Fruit fly (Drosophila melanogaster): ENCODE data around the gene B-H2.
A peak's percentile ranks its signal among the peaks of the same experiment; 100 is the strongest.

Gene B-H2

dm6 chrX:17300609-17301208 lies 13.7 kb upstream of the B-H2 start (continued):
- TF ChIP-seq CG7928 (GFP tag; optimal IDR thresholded peaks at IDR 0.05) (no peak), Ssrp (tag; optimal IDR thresholded peaks at IDR 0.05) (peak; percentile 68), jumu (GFP tag; optimal IDR thresholded peaks at IDR 0.05) (peak; percentile 50), fu2 (GFP tag; optimal IDR thresholded peaks at IDR 0.05) (no peak), Ptx1 (GFP tag; IDR thresholded peaks at IDR 0.05) (peak; percentile 63), CTCF (GFP tag; optimal IDR thresholded peaks at IDR 0.05) (peak; percentile 8), sim (GFP tag; IDR thresholded peaks at IDR 0.05) (no peak), tgo (GFP tag; IDR thresholded peaks at IDR 0.05) (peak; percentile 32; the same call in 2 of the 3 replicates), dan (GFP tag; IDR thresholded peaks at IDR 0.05) (no peak), caup (GFP tag; optimal IDR thresholded peaks at IDR 0.05; ENCODE audit: severe bottlenecking) (peak; percentile 4), CG10267 (tag; optimal IDR thresholded peaks at IDR 0.05) (peak; percentile 64), Optix (GFP tag; IDR thresholded peaks at IDR 0.05) (peak; percentile 52; the same call in 1 of the 3 replicates), kah (GFP tag; optimal IDR thresholded peaks at IDR 0.05) (peak; percentile 14), CG30403 (GFP tag; optimal IDR thresholded peaks at IDR 0.05) (peak; percentile 72), ase (GFP tag; IDR thresholded peaks at IDR 0.05) (no peak), mirr (GFP tag; optimal IDR thresholded peaks at IDR 0.05) (no peak), CG4282 (GFP tag; optimal IDR thresholded peaks at IDR 0.05) (no peak), Elba2 (GFP tag; optimal IDR thresholded peaks at IDR 0.05) (no peak), CG1647 (GFP tag; optimal IDR thresholded peaks at IDR 0.05) (no peak), da (GFP tag; optimal IDR thresholded peaks at IDR 0.05) (no peak), bab2 (GFP tag; optimal IDR thresholded peaks at IDR 0.05) (peak; percentile 53), Atf-2 (GFP tag; optimal IDR thresholded peaks at IDR 0.05) (peak; percentile 44), CG7839 (tag; optimal IDR thresholded peaks at IDR 0.05) (peak; percentile 73), lab (GFP tag; optimal IDR thresholded peaks at IDR 0.05) (peak; percentile 78), ash1 (GFP tag; optimal IDR thresholded peaks at IDR 0.05) (no peak), sna (GFP tag; IDR thresholded peaks at IDR 0.05; ENCODE audit: partially characterized antibody) (no peak), CG11085 (GFP tag; IDR thresholded peaks at IDR 0.05) (no peak), peb (GFP tag; IDR thresholded peaks at IDR 0.05) (peak; percentile 28; the same call in 1 of the 2 replicates), CG13123 (GFP tag; optimal IDR thresholded peaks at IDR 0.05) (no peak), onecut (GFP tag; IDR thresholded peaks at IDR 0.05) (peak; percentile 49; the same call in 1 of the 2 replicates), HLH3B (GFP tag; IDR thresholded peaks at IDR 0.05) (peak; percentile 34; the same call in 1 of the 2 replicates), CG1024 (GFP tag; IDR thresholded peaks at IDR 0.05) (no peak), sqz (GFP tag; optimal IDR thresholded peaks at IDR 0.05) (peak; percentile 3), inv (GFP tag; IDR thresholded peaks at IDR 0.05; ENCODE audit: partially characterized antibody) (no peak), Awh (GFP tag; IDR thresholded peaks at IDR 0.05) (0 out of 2 replicates have a peak, but pooled peaks have one; percentile 33), Hmx (GFP tag; optimal IDR thresholded peaks at IDR 0.05) (no peak), fru (optimal IDR thresholded peaks at IDR 0.05) (no peak), CG16779 (GFP tag; IDR thresholded peaks at IDR 0.05) (no peak), CG9932 (GFP tag; IDR thresholded peaks at IDR 0.05) (no peak), Myb (GFP tag; optimal IDR thresholded peaks at IDR 0.05) (peak; percentile 49), ewg (GFP tag; optimal IDR thresholded peaks at IDR 0.05) (peak; percentile 58), CG17829 (tag; optimal IDR thresholded peaks at IDR 0.05) (peak; percentile 78), Hr3 (GFP tag; optimal IDR thresholded peaks at IDR 0.05) (peak; percentile 52), wdn (GFP tag; IDR thresholded peaks at IDR 0.05) (no peak), repo (GFP tag; optimal IDR thresholded peaks at IDR 0.05) (peak; percentile 27), C15 (GFP tag; IDR thresholded peaks at IDR 0.05) (no peak), aop (GFP tag; IDR thresholded peaks at IDR 0.05) (no peak), sd (tag; optimal IDR thresholded peaks at IDR 0.05) (no peak), CG12104 (GFP tag; optimal IDR thresholded peaks at IDR 0.05) (peak; percentile 25), al (GFP tag; IDR thresholded peaks at IDR 0.05) (no peak), psq (GFP tag; optimal IDR thresholded peaks at IDR 0.05) (no peak), chinmo (GFP tag; IDR thresholded peaks at IDR 0.05; ENCODE audit: partially characterized antibody) (0 out of 4 replicates have a peak, but pooled peaks have one; percentile 51)

All from whole organism, embryonic.